Worm (Caenorhabditis elegans): ENCODE results near the gene F21A3.4.
A peak's percentile ranks its signal among the peaks of the same experiment; 100 is the strongest.

F21A3.4 gene

ce11 chrV:15551642-15552041 is 15.2 kb downstream of the F21A3.4 start (continued):
- TF ChIP-seq die-1 (tag; optimal IDR thresholded peaks at IDR 0.05) (peak; percentile 81), sptf-2 (GFP tag; optimal IDR thresholded peaks at IDR 0.05) (no peak), Y53G8AR.9 (GFP tag; conservative IDR thresholded peaks at IDR 0.05) (no peak), hlh-26 (GFP tag; conservative IDR thresholded peaks at IDR 0.05) (no peak), hrde-1 (tag; optimal IDR thresholded peaks at IDR 0.05; ENCODE audit: borderline replicate concordance) (peak; percentile 7), F23B12.7 (tag; optimal IDR thresholded peaks at IDR 0.05; ENCODE audit: insufficient read depth) (peak; percentile 58), F52B5.7 (tag; optimal IDR thresholded peaks at IDR 0.05) (no peak), F22D6.2 (tag; optimal IDR thresholded peaks at IDR 0.05) (no peak), C06A6.2 (GFP tag; conservative IDR thresholded peaks at IDR 0.05) (no peak), attf-5 (GFP tag; optimal IDR thresholded peaks at IDR 0.05) (peak; percentile 51), nfya-1 (tag; optimal IDR thresholded peaks at IDR 0.05; ENCODE audit: borderline replicate concordance, insufficient read depth) (no peak), mel-28 (tag; optimal IDR thresholded peaks at IDR 0.05; ENCODE audit: borderline replicate concordance) (peak; percentile 34), ceh-40 (GFP tag; IDR thresholded peaks at IDR 0.05) (0 out of 2 replicates have a peak, but pooled peaks have one; percentile 12), D2030.7 (GFP tag; IDR thresholded peaks at IDR 0.05) (peak; percentile 70), tbx-9 (tag; optimal IDR thresholded peaks at IDR 0.05; ENCODE audit: borderline replicate concordance) (no peak), ztf-22 (GFP tag; optimal IDR thresholded peaks at IDR 0.05) (peak; percentile 36), mxl-1 (tag; optimal IDR thresholded peaks at IDR 0.05) (peak; percentile 33), dpl-1 (GFP tag; optimal IDR thresholded peaks at IDR 0.05) (no peak), T07F8.4 (tag; optimal IDR thresholded peaks at IDR 0.05) (peak; percentile 56), sea-2 (GFP tag; IDR thresholded peaks at IDR 0.05) (no peak), mes-4 (tag; optimal IDR thresholded peaks at IDR 0.05) (peak; percentile 32), ztf-25 (GFP tag; IDR thresholded peaks at IDR 0.05) (peak; percentile 58; the same call in 1 of the 2 replicates), let-526 (GFP tag; IDR thresholded peaks at IDR 0.05) (0 out of 2 replicates have a peak, but pooled peaks have one; percentile 15), F39B2.1 (GFP tag; IDR thresholded peaks at IDR 0.05) (no peak), ceh-58 (GFP tag; IDR thresholded peaks at IDR 0.05) (no peak), F37B4.10 (GFP tag; IDR thresholded peaks at IDR 0.05) (no peak), ztf-26 (tag; optimal IDR thresholded peaks at IDR 0.05) (peak; percentile 39), bed-1 (GFP tag; IDR thresholded peaks at IDR 0.05) (no peak), Y67H2A.10 (GFP tag; conservative IDR thresholded peaks at IDR 0.05) (no peak), F55B11.4 (tag; optimal IDR thresholded peaks at IDR 0.05; ENCODE audit: borderline replicate concordance, insufficient read depth) (no peak), lag-1 (GFP tag; IDR thresholded peaks at IDR 0.05) (no peak), atf-7 (tag; optimal IDR thresholded peaks at IDR 0.05) (peak; percentile 24), sdz-38 (tag; optimal IDR thresholded peaks at IDR 0.05) (no peak), egrh-3 (GFP tag; IDR thresholded peaks at IDR 0.05) (peak; percentile 40), T26A5.8 (tag; optimal IDR thresholded peaks at IDR 0.05) (no peak), unc-130 (GFP tag; optimal IDR thresholded peaks at IDR 0.05) (peak; percentile 24), nhr-90 (tag; optimal IDR thresholded peaks at IDR 0.05) (peak; percentile 49), snpc-1.3 (tag; optimal IDR thresholded peaks at IDR 0.05; ENCODE audit: insufficient read depth) (peak; percentile 67), rec-8 (tag; optimal IDR thresholded peaks at IDR 0.05) (peak; percentile 36 to 56), B0261.1 (tag; optimal IDR thresholded peaks at IDR 0.05) (peak; percentile 92), hmg-20 (GFP tag; IDR thresholded peaks at IDR 0.05) (0 out of 2 replicates have a peak, but pooled peaks have one; percentile 6), snpc-1.1 (tag; optimal IDR thresholded peaks at IDR 0.05; ENCODE audit: insufficient read depth) (peak; percentile 19), ceh-27 (GFP tag; optimal IDR thresholded peaks at IDR 0.05) (peak; percentile 17), F57A8.1 (GFP tag; optimal IDR thresholded peaks at IDR 0.05) (no peak), tlf-1 (GFP tag; optimal IDR thresholded peaks at IDR 0.05) (no peak), F49E8.2 (tag; optimal IDR thresholded peaks at IDR 0.05; ENCODE audit: insufficient read depth) (peak; percentile 19), akir-1 (GFP tag; optimal IDR thresholded peaks at IDR 0.05) (no peak), attf-6 (GFP tag; IDR thresholded peaks at IDR 0.05) (no peak)
